Fruit fly (Drosophila melanogaster) whole organism, embryonic: ENCODE measurements around the gene CG5377.

Source experiments
- ATbp ChIP-seq: fragments of 200-800 bp; sonication (Bioruptor generic); optimal IDR thresholded peaks from 2 replicates; lab custom pipeline; 2017; ENCODE audit warnings: missing biosample characterization, mild to moderate bottlenecking, missing genetic modification characterization, missing genetic modification reagents
- Blimp-1 ChIP-seq: fragments of 200-800 bp; sonication (Bioruptor generic); optimal IDR thresholded peaks from 3 replicates; lab custom pipeline; 2018; ENCODE audit warnings: missing biosample characterization, missing genetic modification characterization, mild to moderate bottlenecking, moderate library complexity, missing genetic modification reagents
- CG10267 ChIP-seq: fragments of 200-800 bp; sonication (Bioruptor generic); optimal IDR thresholded peaks from 2 replicates; lab custom pipeline; 2018; ENCODE audit warnings: missing biosample characterization, mild to moderate bottlenecking, missing genetic modification characterization, moderate library complexity
- CG13296 ChIP-seq: fragments of 200-800 bp; sonication (Bioruptor generic); optimal IDR thresholded peaks from 3 replicates; lab custom pipeline; 2018; ENCODE audit warnings: missing biosample characterization, mild to moderate bottlenecking, missing genetic modification characterization
- CG13424 ChIP-seq: fragments of 200-800 bp; sonication (Bioruptor generic); optimal IDR thresholded peaks from 2 replicates; lab custom pipeline; 2019; ENCODE audit warnings: missing biosample characterization, mild to moderate bottlenecking, missing genetic modification characterization, moderate library complexity
- CG13624 ChIP-seq: fragments of 200-800 bp; sonication (Bioruptor generic); optimal IDR thresholded peaks from 2 replicates; lab custom pipeline; 2016; ENCODE audit warnings: missing biosample characterization, missing genetic modification characterization
- CG14050 ChIP-seq: fragments of 200-800 bp; sonication (Bioruptor generic); IDR thresholded peaks from 3 replicates; pipeline ENCODE4 v1.3.6; 2022; ENCODE audit warnings: missing biosample characterization, missing genetic modification characterization
- CG14667 ChIP-seq: fragments of 200-800 bp; sonication (Bioruptor generic); IDR thresholded peaks from 2 replicates; pipeline ENCODE4 v1.3.6; 2022; ENCODE audit warnings: missing biosample characterization, missing genetic modification characterization
- CG16863 ChIP-seq: fragments of 200-800 bp; sonication (Bioruptor generic); optimal IDR thresholded peaks from 3 replicates; lab custom pipeline; 2016; ENCODE audit warnings: missing biosample characterization, missing genetic modification characterization
- CG17802 ChIP-seq: fragments of 200-800 bp; sonication (Bioruptor generic); optimal IDR thresholded peaks from 2 replicates; lab custom pipeline; 2018; ENCODE audit warnings: missing biosample characterization, mild to moderate bottlenecking, missing genetic modification characterization, moderate library complexity
- CG17829 ChIP-seq: fragments of 200-800 bp; optimal IDR thresholded peaks from 2 replicates; lab custom pipeline; 2019; ENCODE audit warnings: missing biosample characterization, mild to moderate bottlenecking, missing genetic modification characterization, moderate library complexity
- CG2678 ChIP-seq: fragments of 200-800 bp; sonication (Bioruptor generic); optimal IDR thresholded peaks from 3 replicates; lab custom pipeline; 2019; ENCODE audit warnings: missing biosample characterization, mild to moderate bottlenecking, missing genetic modification characterization, moderate library complexity
- CG32767 ChIP-seq: fragments of 200-800 bp; sonication (Bioruptor generic); IDR thresholded peaks from 2 replicates; pipeline ENCODE4 v1.3.6; 2022; ENCODE audit warnings: missing biosample characterization, missing genetic modification characterization
- CG3847 ChIP-seq: fragments of 200-800 bp; sonication (Bioruptor generic); IDR thresholded peaks from 2 replicates; pipeline ENCODE4 v1.3.6; 2022; ENCODE audit warnings: missing biosample characterization, missing genetic modification characterization
- CG3995 ChIP-seq: fragments of 200-800 bp; sonication (Bioruptor generic); optimal IDR thresholded peaks from 3 replicates; lab custom pipeline; 2016; ENCODE audit warnings: missing biosample characterization, missing genetic modification characterization
- CG4328 ChIP-seq: fragments of 200-800 bp; sonication (Bioruptor generic); optimal IDR thresholded peaks from 3 replicates; lab custom pipeline; 2017; ENCODE audit warnings: missing biosample characterization, missing genetic modification reagents, missing genetic modification characterization
- CG6175 ChIP-seq: fragments of 200-800 bp; sonication (Bioruptor generic); IDR thresholded peaks from 3 replicates; pipeline ENCODE4 v1.3.6; 2022; ENCODE audit warnings: missing biosample characterization, missing genetic modification characterization
- CG6654 ChIP-seq: fragments of 200-800 bp; sonication (Bioruptor generic); optimal IDR thresholded peaks from 2 replicates; lab custom pipeline; 2017; ENCODE audit warnings: missing biosample characterization, mild to moderate bottlenecking, missing genetic modification characterization
- CG7928 ChIP-seq: fragments of 200-800 bp; sonication (Bioruptor generic); optimal IDR thresholded peaks from 2 replicates; lab custom pipeline; 2017; ENCODE audit warnings: missing biosample characterization, mild to moderate bottlenecking, missing genetic modification characterization
- CG8089 ChIP-seq: fragments of 200-800 bp; sonication (Bioruptor generic); optimal IDR thresholded peaks from 3 replicates; lab custom pipeline; 2016; ENCODE audit warnings: missing biosample characterization, missing genetic modification characterization
- CG8388 ChIP-seq: fragments of 200-800 bp; sonication (Bioruptor generic); optimal IDR thresholded peaks from 2 replicates; lab custom pipeline; 2019; ENCODE audit warnings: missing biosample characterization, mild to moderate bottlenecking, missing genetic modification characterization, moderate library complexity
- Ets97D ChIP-seq: fragments of 200-800 bp; sonication (Bioruptor generic); optimal IDR thresholded peaks from 3 replicates; lab custom pipeline; 2016; ENCODE audit warnings: missing biosample characterization, missing genetic modification characterization
- Hr3 ChIP-seq: fragments of 200-800 bp; sonication (Bioruptor generic); optimal IDR thresholded peaks from 3 replicates; lab custom pipeline; 2016; ENCODE audit warnings: missing biosample characterization, missing genetic modification characterization
- Hr39 ChIP-seq: fragments of >200 bp; optimal IDR thresholded peaks from 2 replicates; lab custom pipeline; 2017
- Lpt ChIP-seq: fragments of >200 bp; optimal IDR thresholded peaks from 2 replicates; lab custom pipeline; 2018; ENCODE audit warnings: missing biosample characterization, missing genetic modification characterization
- MBD-R2 ChIP-seq: fragments of 200-800 bp; sonication (Bioruptor generic); IDR thresholded peaks from 2 replicates; pipeline ENCODE4 v1.3.6; 2022; ENCODE audit warnings: missing biosample characterization, missing genetic modification characterization
- Meics ChIP-seq: fragments of 200-800 bp; sonication (Bioruptor generic); optimal IDR thresholded peaks from 2 replicates; lab custom pipeline; 2017; ENCODE audit warnings: missing biosample characterization, mild to moderate bottlenecking, missing genetic modification characterization
- NFAT ChIP-seq: fragments of 200-800 bp; sonication (Bioruptor generic); IDR thresholded peaks from 2 replicates; pipeline ENCODE4 v1.3.6; 2022; ENCODE audit warnings: missing biosample characterization, missing genetic modification characterization
- Nf-YA ChIP-seq: fragments of 200-800 bp; sonication (Bioruptor generic); IDR thresholded peaks from 2 replicates; pipeline ENCODE4 v1.3.6; 2022; ENCODE audit warnings: missing biosample characterization, missing genetic modification characterization
- Optix ChIP-seq: fragments of 200-800 bp; sonication (Bioruptor generic); IDR thresholded peaks from 3 replicates; pipeline ENCODE4 v1.3.6; 2022; ENCODE audit warnings: missing biosample characterization, missing genetic modification characterization
- Sry-δ ChIP-seq: fragments of 200-800 bp; sonication (Bioruptor generic); optimal IDR thresholded peaks from 2 replicates; lab custom pipeline; 2016; ENCODE audit warnings: missing biosample characterization, missing genetic modification characterization
- Stat92E ChIP-seq, 3 experiments: fragments of >200 bp in 2 of 3; fragments of 200-800 bp in 1 of 3; sonication (Bioruptor generic) in 1 of 3; optimal IDR thresholded peaks; 2 replicates each; lab custom pipeline; 2017 to 2019; ENCODE audit warnings: missing biosample characterization in 3 of 3, missing genetic modification characterization in 3 of 3, mild to moderate bottlenecking in 1 of 3, moderate library complexity in 1 of 3
- Xbp1 ChIP-seq: fragments of 200-800 bp; sonication (Bioruptor generic); optimal IDR thresholded peaks from 3 replicates; lab custom pipeline; 2016; ENCODE audit warnings: missing biosample characterization, mild to moderate bottlenecking, missing genetic modification characterization
- ab ChIP-seq: fragments of 200-800 bp; sonication (Bioruptor generic); optimal IDR thresholded peaks from 2 replicates; lab custom pipeline; 2016; ENCODE audit warnings: missing biosample characterization, missing genetic modification characterization
- bcd ChIP-seq: fragments of 200-800 bp; sonication (Bioruptor generic); optimal IDR thresholded peaks from 2 replicates; lab custom pipeline; 2017; ENCODE audit warnings: missing biosample characterization, mild to moderate bottlenecking, missing genetic modification characterization
- corto ChIP-seq: fragments of 200-800 bp; sonication (Bioruptor generic); optimal IDR thresholded peaks from 2 replicates; lab custom pipeline; 2016; ENCODE audit warnings: missing biosample characterization, mild to moderate bottlenecking, missing genetic modification characterization, moderate library complexity
- croc ChIP-seq: fragments of 200-800 bp; sonication (Bioruptor generic); conservative IDR thresholded peaks from 3 replicates; pipeline ENCODE4 v1.3.6; 2022; ENCODE audit warnings: missing biosample characterization, missing genetic modification characterization
- danr ChIP-seq: fragments of 200-800 bp; sonication (Bioruptor generic); IDR thresholded peaks from 2 replicates; pipeline ENCODE4 v1.3.6; 2022; ENCODE audit warnings: missing biosample characterization, missing genetic modification characterization
- emc ChIP-seq: fragments of 200-800 bp; sonication (Bioruptor generic); optimal IDR thresholded peaks from 2 replicates; lab custom pipeline; 2016; ENCODE audit warnings: missing biosample characterization, missing genetic modification characterization
- fu2 ChIP-seq: fragments of 200-800 bp; sonication (Bioruptor generic); optimal IDR thresholded peaks from 2 replicates; lab custom pipeline; 2016; ENCODE audit warnings: missing biosample characterization, missing genetic modification characterization
- gem ChIP-seq: fragments of 200-800 bp; sonication (Bioruptor generic); optimal IDR thresholded peaks from 2 replicates; lab custom pipeline; 2019; ENCODE audit warnings: missing biosample characterization, mild to moderate bottlenecking, missing genetic modification characterization, moderate library complexity
- maf-S ChIP-seq: fragments of 200-800 bp; sonication (Bioruptor generic); optimal IDR thresholded peaks from 2 replicates; lab custom pipeline; 2016; ENCODE audit warnings: missing biosample characterization, missing genetic modification characterization
- pb ChIP-seq: fragments of 200-800 bp; sonication (Bioruptor generic); optimal IDR thresholded peaks from 3 replicates; lab custom pipeline; 2016; ENCODE audit warnings: missing biosample characterization, missing genetic modification characterization
- ranshi ChIP-seq: fragments of 200-800 bp; sonication (Bioruptor generic); IDR thresholded peaks from 2 replicates; pipeline ENCODE4 v1.3.6; 2022; ENCODE audit warnings: missing biosample characterization, missing genetic modification characterization
- ro ChIP-seq: fragments of 200-800 bp; sonication (Bioruptor generic); IDR thresholded peaks from 2 replicates; pipeline ENCODE4 v1.3.6; 2022; ENCODE audit warnings: missing biosample characterization, missing genetic modification characterization
- scrt ChIP-seq: fragments of 200-800 bp; sonication (Bioruptor generic); optimal IDR thresholded peaks from 2 replicates; lab custom pipeline; 2018; ENCODE audit warnings: missing biosample characterization, mild to moderate bottlenecking, missing genetic modification characterization, moderate library complexity
- sna ChIP-seq: fragments of 200-800 bp; sonication (Bioruptor generic); IDR thresholded peaks from 2 replicates; pipeline ENCODE4 v1.3.6; 2022; ENCODE audit warnings: missing biosample characterization, missing genetic modification characterization; ENCODE audit not compliant: partially characterized antibody
- tio ChIP-seq: fragments of 200-800 bp; sonication (Bioruptor generic); optimal IDR thresholded peaks from 2 replicates; lab custom pipeline; 2017; ENCODE audit warnings: missing biosample characterization, missing genetic modification characterization, inconsistent platforms
- tll ChIP-seq, 2 experiments: fragments of 200-800 bp in 1 of 2; fragments of >200 bp in 1 of 2; sonication (Bioruptor generic) in 1 of 2; optimal IDR thresholded peaks; 2 replicates each; lab custom pipeline; 2017 to 2019; ENCODE audit warnings: missing biosample characterization in 2 of 2, missing genetic modification characterization in 2 of 2, mild to moderate bottlenecking in 1 of 2, moderate library complexity in 1 of 2
- tx ChIP-seq: fragments of 200-800 bp; sonication (Bioruptor generic); optimal IDR thresholded peaks from 2 replicates; lab custom pipeline; 2016; ENCODE audit warnings: missing biosample characterization, missing genetic modification characterization

Gene CG5377

DNA sequence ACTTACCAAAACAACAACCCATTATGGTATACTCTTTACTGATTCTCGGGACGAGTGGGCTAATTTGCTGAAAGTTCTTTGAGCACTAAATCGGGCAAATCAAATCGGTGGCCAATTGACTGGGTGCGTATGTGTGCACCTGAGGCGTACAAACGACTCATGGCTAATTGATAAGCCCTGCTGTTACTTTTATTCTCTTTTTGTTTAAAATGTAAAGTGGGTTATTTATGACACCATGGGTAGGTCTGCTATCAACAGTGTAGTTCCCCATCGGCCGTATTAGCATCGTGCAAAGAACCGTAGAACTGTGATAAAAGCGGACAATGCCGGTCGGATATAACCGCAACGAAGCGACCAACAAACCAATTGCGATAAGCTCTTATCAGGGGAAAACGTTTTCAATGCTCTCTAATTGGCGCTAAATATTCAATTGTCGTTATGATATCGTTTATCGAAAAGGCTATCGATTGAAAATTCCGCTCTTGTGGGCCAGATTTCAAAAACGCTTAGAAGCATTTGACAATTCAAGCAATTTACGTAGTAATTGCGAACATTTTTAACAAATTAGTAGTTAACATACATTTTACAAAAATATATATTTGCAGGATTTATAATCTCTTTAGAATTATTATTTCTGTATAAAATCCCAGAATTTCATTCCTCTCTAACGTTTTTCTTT, 20.6 kb downstream of the CG5377 start, which contains the start of gene CG34288 (continued):
- peak; percentile 78 for TF ChIP-seq corto (GFP tag; lab: Kevin White, UChicago)
- TF ChIP-seq CG13296 (GFP tag; lab: Kevin White, UChicago), result no peak
- TF ChIP-seq gem (tag; lab: Kevin White, UChicago), result no peak
- TF ChIP-seq Nf-YA (GFP tag; lab: Robert Waterston, UW), result peak; percentile 35
- no peak for TF ChIP-seq CG6654 (GFP tag; lab: Kevin White, UChicago)
- 0 out of 3 replicates have a peak, but pooled peaks have one; percentile 29 for TF ChIP-seq Optix (GFP tag; lab: Robert Waterston, UW)
- TF ChIP-seq ro, result no peak
- no peak for TF ChIP-seq CG7928 (GFP tag; lab: Kevin White, UChicago)
- TF ChIP-seq CG3847 (GFP tag; lab: Robert Waterston, UW), result no peak; the same call in 1 of the 2 replicates
- TF ChIP-seq ATbp (GFP tag; lab: Kevin White, UChicago), result no peak
- TF ChIP-seq Xbp1 (GFP tag; lab: Kevin White, UChicago), result no peak
- peak; percentile 73 for TF ChIP-seq NFAT (GFP tag; lab: Robert Waterston, UW)
- TF ChIP-seq CG17802 (tag; lab: Kevin White, UChicago), result no peak
- no peak for TF ChIP-seq tio
- no peak for TF ChIP-seq ab
- TF ChIP-seq tll (GFP tag; optimal IDR thresholded peaks at IDR 0.05; lab: Kevin White, UChicago), result no peak
- no peak for TF ChIP-seq Hr39 (lab: Kevin White, UChicago)
- no peak for TF ChIP-seq CG17829 (tag; lab: Kevin White, UChicago)
- no peak for TF ChIP-seq danr (GFP tag; lab: Robert Waterston, UW)
- TF ChIP-seq MBD-R2, result peak; percentile 13; the same call in 1 of the 2 replicates
- no peak for TF ChIP-seq Ets97D (GFP tag; lab: Kevin White, UChicago)
- no peak for TF ChIP-seq croc
- no peak for TF ChIP-seq bcd (GFP tag; lab: Kevin White, UChicago)
- no peak for TF ChIP-seq CG32767 (GFP tag; lab: Robert Waterston, UW)
- TF ChIP-seq Blimp-1, result no peak
- no peak for TF ChIP-seq CG14050 (GFP tag; lab: Robert Waterston, UW)
- TF ChIP-seq CG3995 (GFP tag; lab: Kevin White, UChicago), result no peak
- peak; percentile 53; the same call in 1 of the 2 replicates for TF ChIP-seq ranshi (GFP tag; lab: Robert Waterston, UW)
- TF ChIP-seq CG2678 (tag; lab: Kevin White, UChicago), result peak; percentile 58
- no peak for TF ChIP-seq sna (GFP tag; lab: Robert Waterston, UW)
- no peak for TF ChIP-seq fu2 (GFP tag; lab: Kevin White, UChicago)
- peak; percentile 2 for TF ChIP-seq tx (GFP tag; lab: Kevin White, UChicago)
- TF ChIP-seq CG8388 (GFP tag; lab: Kevin White, UChicago), result no peak
- no peak for TF ChIP-seq Meics (GFP tag; lab: Kevin White, UChicago)
- TF ChIP-seq CG10267 (tag; lab: Kevin White, UChicago), result no peak
- no peak for TF ChIP-seq scrt
- TF ChIP-seq maf-S (GFP tag; lab: Kevin White, UChicago), result peak; percentile 4
- TF ChIP-seq CG16863, result no peak
- no peak for TF ChIP-seq Sry-δ (GFP tag; lab: Kevin White, UChicago)
- peak; percentile 27 for TF ChIP-seq Hr3 (GFP tag; lab: Kevin White, UChicago)
- TF ChIP-seq CG13424 (tag; lab: Kevin White, UChicago), result no peak
- no peak for TF ChIP-seq CG13624 (GFP tag; lab: Kevin White, UChicago)
- 0 out of 3 replicates have a peak, but pooled peaks have one; percentile 36 for TF ChIP-seq CG6175 (GFP tag; lab: Robert Waterston, UW)
- no peak for TF ChIP-seq Stat92E (GFP tag; optimal IDR thresholded peaks at IDR 0.05; lab: Kevin White, UChicago)
- TF ChIP-seq CG8089 (GFP tag; lab: Kevin White, UChicago), result no peak
- TF ChIP-seq Lpt (GFP tag; lab: Kevin White, UChicago), result no peak
- TF ChIP-seq CG14667, result no peak
- peak; percentile 15 for TF ChIP-seq pb (GFP tag; lab: Kevin White, UChicago)
- TF ChIP-seq CG4328, result no peak
- no peak for TF ChIP-seq emc
